Worm (Caenorhabditis elegans) whole organism, young adult: ENCODE results near the gene his-73.

Experiments used
- B0261.1 ChIP-seq: sonication (generic microtip); optimal IDR thresholded peaks from 2 replicates; lab custom pipeline; 2016; ENCODE audit warnings: mild to moderate bottlenecking, missing genetic modification characterization, moderate library complexity, missing compliant biosample characterization
- C06A6.2 ChIP-seq: fragments of 200-800 bp; sonication (Bioruptor generic); conservative IDR thresholded peaks from 2 replicates; pipeline ENCODE4 v1.3.6; 2022; ENCODE audit warnings: missing genetic modification characterization, missing compliant biosample characterization
- F55B11.4 ChIP-seq: sonication (generic microtip); optimal IDR thresholded peaks from 2 replicates; lab custom pipeline; 2016; ENCODE audit warnings: missing compliant biosample characterization, missing genetic modification characterization, borderline replicate concordance; ENCODE audit not compliant: insufficient read depth
- athp-1 ChIP-seq: sonication (generic microtip); optimal IDR thresholded peaks from 2 replicates; lab custom pipeline; 2017; ENCODE audit warnings: mild to moderate bottlenecking, missing genetic modification characterization, missing compliant biosample characterization
- dox-1 ChIP-seq: fragments of 200-800 bp; sonication (Bioruptor generic); IDR thresholded peaks from 2 replicates; pipeline ENCODE4 v1.3.6; 2022; ENCODE audit warnings: missing genetic modification reagents, missing genetic modification characterization, missing compliant biosample characterization
- lin-40 ChIP-seq: sonication (generic microtip); optimal IDR thresholded peaks from 2 replicates; lab custom pipeline; 2016; ENCODE audit warnings: missing genetic modification characterization, mild to moderate bottlenecking, missing compliant biosample characterization, missing genotype, missing genetic modification reagents
- lin-54 ChIP-seq: fragments of 200-800 bp; sonication (Bioruptor generic); optimal IDR thresholded peaks from 2 replicates; lab custom pipeline; 2018; ENCODE audit warnings: mild to moderate bottlenecking, missing genetic modification characterization, missing compliant biosample characterization
- mxl-1 ChIP-seq: sonication (generic microtip); optimal IDR thresholded peaks from 2 replicates; lab custom pipeline; 2016; ENCODE audit warnings: missing genetic modification characterization, missing compliant biosample characterization

DNA sequence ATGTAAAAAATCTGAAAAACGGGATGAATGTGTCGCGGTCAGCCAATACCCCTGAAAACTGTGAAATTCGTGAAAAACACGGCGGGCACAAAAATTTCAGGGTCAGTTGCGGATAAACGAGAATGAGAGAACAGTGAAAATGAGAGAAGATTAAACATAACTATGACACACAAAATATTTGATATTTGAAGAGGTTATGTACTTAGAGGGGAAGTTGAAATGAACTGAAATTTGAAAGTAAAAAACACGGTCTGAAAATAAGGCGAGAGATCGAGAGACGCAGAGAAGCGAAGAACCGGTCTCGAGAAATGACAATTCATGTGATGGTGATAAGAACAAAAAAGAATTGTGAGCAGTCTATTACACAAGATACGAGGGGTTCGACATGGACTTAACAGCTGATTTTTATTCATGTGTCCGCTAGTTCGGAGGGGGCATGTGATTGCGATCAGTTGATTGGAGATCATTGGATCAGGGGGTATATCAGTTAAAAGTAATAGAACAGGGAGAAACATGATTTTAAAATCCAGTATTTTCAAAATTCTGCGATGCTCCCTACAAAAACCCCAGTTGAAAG is 17.7 kb upstream of the his-73 start, which contains the start of gene moe-3:
- TF ChIP-seq C06A6.2 (no peak), lin-54 (GFP tag; lab: Kevin White, UChicago) (no peak), dox-1 (GFP tag; lab: Robert Waterston, UW) (0 out of 2 replicates have a peak, but pooled peaks have one; percentile 27), F55B11.4 (tag; lab: Kevin White, UChicago) (no peak), athp-1 (tag; lab: Kevin White, UChicago) (no peak), lin-40 (tag; lab: Kevin White, UChicago) (no peak), B0261.1 (tag; lab: Kevin White, UChicago) (no peak), mxl-1 (no peak)
